Worm (Caenorhabditis elegans) whole organism, L1 larva: ENCODE data around the gene D1025.1.
A peak's percentile ranks its signal among the peaks of the same experiment; 100 is the strongest.

ENCODE experiments used
- C16A3.4 ChIP-seq: fragments of 150-350 bp; optimal IDR thresholded peaks from 2 replicates; lab custom pipeline; 2014; ENCODE audit warnings: missing biosample characterization, missing genetic modification characterization
- F16B12.6 ChIP-seq: fragments of 150-350 bp; optimal IDR thresholded peaks from 2 replicates; lab custom pipeline; 2014; ENCODE audit warnings: missing biosample characterization, missing genetic modification characterization
- ama-1 ChIP-seq: fragments of 150-350 bp; optimal IDR thresholded peaks from 2 replicates; lab custom pipeline; 2014
- blmp-1 ChIP-seq: fragments of 150-350 bp; optimal IDR thresholded peaks from 2 replicates; lab custom pipeline; 2014; ENCODE audit warnings: missing biosample characterization, missing genetic modification characterization
- ceh-63 ChIP-seq: fragments of 200-800 bp; sonication (Bioruptor generic); optimal IDR thresholded peaks from 2 replicates; lab custom pipeline; 2018; ENCODE audit warnings: mild to moderate bottlenecking, missing genetic modification characterization, missing compliant biosample characterization
- ces-1 ChIP-seq: fragments of 150-350 bp; optimal IDR thresholded peaks from 2 replicates; lab custom pipeline; 2014; ENCODE audit warnings: missing biosample characterization, missing genetic modification reagents, missing genetic modification characterization
- dpl-1 ChIP-seq, 3 experiments: fragments of 150-350 bp in 2 of 3; sonication (generic microtip) in 1 of 3; optimal IDR thresholded peaks; 2 replicates each; lab custom pipeline; 2014 to 2017; ENCODE audit warnings: missing biosample characterization in 3 of 3, missing genetic modification characterization in 3 of 3, missing genetic modification reagents in 3 of 3
- efl-1 ChIP-seq, 4 experiments: fragments of 150-350 bp; optimal IDR thresholded peaks in 3 of 4; peaks in 1 of 4; 1 replicate in 1 of 4; 2 replicates in 3 of 4; lab custom pipeline; 2014; ENCODE audit warnings: missing biosample characterization in 2 of 4, missing genetic modification characterization in 2 of 4, missing genetic modification reagents in 2 of 4
- efl-3 ChIP-seq: fragments of 200-800 bp; sonication (Bioruptor generic); optimal IDR thresholded peaks from 2 replicates; lab custom pipeline; 2018; ENCODE audit warnings: mild to moderate bottlenecking, missing genetic modification characterization, missing compliant biosample characterization
- egl-13 ChIP-seq: sonication (generic microtip); optimal IDR thresholded peaks from 2 replicates; lab custom pipeline; 2016; ENCODE audit warnings: missing genotype, missing genetic modification reagents, missing genetic modification characterization, missing compliant biosample characterization
- elt-2 ChIP-seq: sonication (generic microtip); optimal IDR thresholded peaks from 2 replicates; lab custom pipeline; 2016; ENCODE audit warnings: missing genetic modification characterization, mild to moderate bottlenecking, inconsistent platforms, missing compliant biosample characterization, missing genetic modification reagents
- elt-3 ChIP-seq, 6 experiments: fragments of 150-350 bp in 1 of 6; sonication (generic microtip); optimal IDR thresholded peaks; 2 replicates each; lab custom pipeline; 2017 to 2018; ENCODE audit warnings: missing biosample characterization in 6 of 6, missing genetic modification characterization in 6 of 6, inconsistent platforms in 1 of 6
- fos-1 ChIP-seq: fragments of 150-350 bp; optimal IDR thresholded peaks from 2 replicates; lab custom pipeline; 2014; ENCODE audit warnings: missing biosample characterization, missing genetic modification characterization
- grh-1 ChIP-seq: fragments of 200-800 bp; sonication (Bioruptor generic); IDR thresholded peaks from 2 replicates; pipeline ENCODE4 v1.3.6; 2022; ENCODE audit warnings: missing genetic modification reagents, missing genetic modification characterization, missing compliant biosample characterization
- irx-1 ChIP-seq: sonication (generic microtip); optimal IDR thresholded peaks from 2 replicates; lab custom pipeline; 2016; ENCODE audit warnings: missing genetic modification characterization, missing compliant biosample characterization
- jun-1 ChIP-seq: fragments of 150-350 bp; optimal IDR thresholded peaks from 2 replicates; lab custom pipeline; 2014; ENCODE audit warnings: missing biosample characterization, missing genetic modification reagents, missing genetic modification characterization
- lin-13 ChIP-seq: fragments of 150-350 bp; optimal IDR thresholded peaks from 2 replicates; lab custom pipeline; 2014; ENCODE audit warnings: missing biosample characterization, missing genetic modification reagents, missing genetic modification characterization
- lin-14 ChIP-seq: fragments of 200-800 bp; sonication (Bioruptor generic); optimal IDR thresholded peaks from 2 replicates; lab custom pipeline; 2018; ENCODE audit warnings: mild to moderate bottlenecking, missing genetic modification characterization, moderate library complexity, missing compliant biosample characterization
- lin-35 ChIP-seq, 2 experiments: fragments of 150-350 bp; optimal IDR thresholded peaks; 2 replicates each; lab custom pipeline; 2014; ENCODE audit warnings: missing biosample characterization in 2 of 2, missing genetic modification characterization in 2 of 2, missing genetic modification reagents in 2 of 2
- lin-39 ChIP-seq: fragments of 150-350 bp; optimal IDR thresholded peaks from 2 replicates; lab custom pipeline; 2014; ENCODE audit warnings: missing biosample characterization, missing genetic modification reagents, missing genetic modification characterization
- lir-3 ChIP-seq: sonication (generic microtip); optimal IDR thresholded peaks from 2 replicates; lab custom pipeline; 2016; ENCODE audit warnings: mild to moderate bottlenecking, missing genetic modification characterization, moderate library complexity, missing compliant biosample characterization; ENCODE audit not compliant: poor library complexity
- lsy-2 ChIP-seq, 2 experiments: fragments of 150-350 bp; optimal IDR thresholded peaks; 2 replicates each; lab custom pipeline; 2014; ENCODE audit warnings: missing biosample characterization in 2 of 2, missing genetic modification characterization in 2 of 2
- mab-9 ChIP-seq: fragments of 200-800 bp; sonication (Bioruptor generic); IDR thresholded peaks from 2 replicates; pipeline ENCODE4 v1.3.6; 2022; ENCODE audit warnings: missing genetic modification reagents, missing genetic modification characterization, missing compliant biosample characterization
- mdl-1 ChIP-seq, 2 experiments: fragments of 150-350 bp; optimal IDR thresholded peaks; 2 replicates each; lab custom pipeline; 2014 to 2017; ENCODE audit warnings: missing biosample characterization in 2 of 2, missing genetic modification characterization in 2 of 2, inconsistent platforms in 1 of 2
- mef-2 ChIP-seq: fragments of 150-350 bp; optimal IDR thresholded peaks from 2 replicates; lab custom pipeline; 2014; ENCODE audit warnings: missing biosample characterization, missing genetic modification characterization
- mep-1 ChIP-seq: fragments of 150-350 bp; optimal IDR thresholded peaks from 2 replicates; lab custom pipeline; 2014; ENCODE audit warnings: missing biosample characterization, missing genetic modification characterization
- nhr-19 ChIP-seq: fragments of 200-800 bp; sonication (Bioruptor generic); conservative IDR thresholded peaks from 2 replicates; pipeline ENCODE4 v1.3.6; 2022; ENCODE audit warnings: missing genetic modification characterization, missing compliant biosample characterization
- nhr-20 ChIP-seq: sonication (generic microtip); optimal IDR thresholded peaks from 2 replicates; lab custom pipeline; 2016; ENCODE audit warnings: mild to moderate bottlenecking, missing genetic modification characterization, missing compliant biosample characterization
- nhr-28 ChIP-seq: fragments of 150-350 bp; optimal IDR thresholded peaks from 2 replicates; lab custom pipeline; 2014; ENCODE audit warnings: missing biosample characterization, missing genetic modification characterization
- nhr-47 ChIP-seq: sonication (generic microtip); optimal IDR thresholded peaks from 2 replicates; lab custom pipeline; 2016; ENCODE audit warnings: mild to moderate bottlenecking, missing genetic modification characterization, moderate library complexity, missing compliant biosample characterization
- nhr-71 ChIP-seq: sonication (generic microtip); optimal IDR thresholded peaks from 2 replicates; lab custom pipeline; 2016; ENCODE audit warnings: mild to moderate bottlenecking, missing genetic modification characterization, moderate library complexity, missing compliant biosample characterization
- nhr-85 ChIP-seq: sonication (generic microtip); peaks from one replicate; lab custom pipeline; 2016; ENCODE audit warnings: missing genetic modification characterization, inconsistent platforms, missing compliant biosample characterization
- nhr-90 ChIP-seq: sonication (generic microtip); optimal IDR thresholded peaks from 2 replicates; lab custom pipeline; 2016; ENCODE audit warnings: mild to moderate bottlenecking, missing genetic modification characterization, missing compliant biosample characterization; ENCODE audit not compliant: poor library complexity
- pax-3 ChIP-seq: fragments of 200-800 bp; sonication (Bioruptor generic); optimal IDR thresholded peaks from 2 replicates; lab custom pipeline; 2018; ENCODE audit warnings: mild to moderate bottlenecking, missing genetic modification characterization, moderate library complexity, missing compliant biosample characterization
- pqm-1 ChIP-seq: sonication (generic microtip); optimal IDR thresholded peaks from 3 replicates; lab custom pipeline; 2017; ENCODE audit warnings: missing biosample characterization, missing genetic modification characterization
- rnt-1 ChIP-seq: sonication (generic microtip); optimal IDR thresholded peaks from 2 replicates; lab custom pipeline; 2016; ENCODE audit warnings: mild to moderate bottlenecking, missing genetic modification characterization, moderate library complexity, missing compliant biosample characterization
- snu-23 ChIP-seq: sonication (generic microtip); optimal IDR thresholded peaks from 2 replicates; lab custom pipeline; 2016; ENCODE audit warnings: missing genetic modification characterization, missing compliant biosample characterization
- tbx-2 ChIP-seq: sonication (generic microtip); optimal IDR thresholded peaks from 2 replicates; lab custom pipeline; 2016; ENCODE audit warnings: missing genetic modification characterization, missing compliant biosample characterization
- tlp-1 ChIP-seq: fragments of 150-350 bp; optimal IDR thresholded peaks from 2 replicates; lab custom pipeline; 2014; ENCODE audit warnings: missing biosample characterization, missing genetic modification characterization
- unc-130 ChIP-seq: fragments of 150-350 bp; optimal IDR thresholded peaks from 2 replicates; lab custom pipeline; 2017; ENCODE audit warnings: missing biosample characterization, missing genetic modification characterization, inconsistent platforms
- unc-62 ChIP-seq: fragments of 150-350 bp; optimal IDR thresholded peaks from 2 replicates; lab custom pipeline; 2014; ENCODE audit warnings: missing biosample characterization, missing genetic modification reagents, missing genetic modification characterization
- unc-86 ChIP-seq: sonication (generic microtip); optimal IDR thresholded peaks from 2 replicates; lab custom pipeline; 2016; ENCODE audit warnings: missing genetic modification characterization, missing compliant biosample characterization

D1025.1 gene

DNA sequence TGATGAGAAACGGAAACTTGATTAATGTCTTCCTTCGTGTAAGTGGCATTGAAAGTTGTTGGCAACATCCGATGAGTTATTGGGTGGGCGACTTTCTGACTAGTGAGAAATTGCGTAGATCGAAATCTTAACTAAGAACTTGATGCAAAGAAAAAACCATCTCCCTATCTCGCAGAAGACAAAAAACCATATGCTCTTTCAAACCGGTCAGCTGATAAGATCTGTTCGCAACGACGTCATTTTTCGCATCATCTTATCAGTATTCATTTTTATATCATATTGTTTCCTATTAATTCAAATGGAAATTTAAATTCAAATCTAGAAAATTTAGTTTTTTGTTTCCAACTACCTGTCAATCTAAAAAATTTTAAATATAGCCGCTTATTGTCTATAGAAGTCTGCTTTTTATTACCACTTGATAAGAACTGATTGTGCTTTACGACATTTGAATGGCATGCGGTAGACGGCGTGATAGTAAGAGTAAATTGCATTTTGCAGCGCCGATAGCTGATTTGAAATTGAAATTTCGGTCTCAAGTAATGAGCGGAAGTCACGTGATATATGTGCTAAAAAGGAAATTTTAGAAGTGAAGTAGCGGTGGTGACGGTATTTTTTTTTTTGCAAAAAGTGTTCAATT, 20.0 kb upstream of the D1025.1 start (continued):
- TF ChIP-seq nhr-85: peak; percentile 98
- peak; percentile 62 for TF ChIP-seq efl-3 (GFP tag; lab: Kevin White, UChicago)
- TF ChIP-seq lin-14 (GFP tag; lab: Kevin White, UChicago): peak; percentile 70
- peak; percentile 76 for TF ChIP-seq blmp-1 (tag; lab: Kevin White, UChicago)
- TF ChIP-seq elt-3 (tag; optimal IDR thresholded peaks at IDR 0.05; lab: Kevin White, UChicago): peak in 4 of 6 experiments; percentile 8 to 39 (median 14)
- TF ChIP-seq, all 84 proteins: peak for 19

DNA sequence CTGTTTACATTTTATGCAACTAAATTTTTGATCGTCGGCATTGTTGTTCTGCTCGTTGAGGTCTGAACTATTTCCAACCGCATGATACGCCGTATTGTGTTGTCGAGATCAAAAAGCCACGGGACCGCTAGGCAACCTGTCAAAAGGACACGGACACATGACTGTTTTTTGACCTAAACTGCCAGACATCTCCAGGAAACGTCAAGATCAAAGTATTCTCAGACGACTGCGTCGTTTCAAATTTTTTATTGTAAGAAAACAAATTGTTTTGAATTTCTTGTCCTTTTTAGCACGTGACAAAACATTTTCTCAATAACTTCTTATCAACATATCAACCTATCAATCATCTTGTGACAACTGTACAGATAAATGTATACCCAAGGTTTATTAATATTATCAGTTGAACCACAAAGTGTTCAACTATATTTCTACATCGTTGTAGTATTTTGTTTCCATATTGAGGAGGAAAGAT, 18.4 kb upstream of the D1025.1 start:
- TF ChIP-seq ces-1: no peak
- peak; percentile 74 for TF ChIP-seq nhr-19
- TF ChIP-seq ama-1 (lab: Kevin White, UChicago): no peak
- no peak for TF ChIP-seq F16B12.6
- peak; percentile 56 for TF ChIP-seq mep-1
- peak; percentile 91 for TF ChIP-seq nhr-71 (tag; lab: Kevin White, UChicago)
- TF ChIP-seq unc-130 (tag; lab: Kevin White, UChicago): peak; percentile 36
- TF ChIP-seq C16A3.4 (tag; lab: Kevin White, UChicago): peak; percentile 27
- TF ChIP-seq ceh-63 (GFP tag; lab: Kevin White, UChicago): peak; percentile 19
- TF ChIP-seq mab-9 (GFP tag; lab: Robert Waterston, UW): 0 out of 2 replicates have a peak, but pooled peaks have one; percentile 17
- TF ChIP-seq grh-1 (GFP tag; lab: Robert Waterston, UW): peak; percentile 71
- no peak for TF ChIP-seq egl-13 (tag; lab: Kevin White, UChicago)
- peak; percentile 28 for TF ChIP-seq pqm-1 (tag; lab: Kevin White, UChicago)
- TF ChIP-seq lin-14 (GFP tag; lab: Kevin White, UChicago): peak; percentile 76
- TF ChIP-seq dpl-1 (GFP tag; optimal IDR thresholded peaks at IDR 0.05; lab: Kevin White, UChicago): peak in 2 of 3 experiments; percentile 8 to 14
- TF ChIP-seq irx-1 (tag; lab: Kevin White, UChicago): peak; percentile 69
- TF ChIP-seq efl-1 (optimal IDR thresholded peaks at IDR 0.05; lab: Kevin White, UChicago): peak in 1 of 2 experiments; percentile 12
- peak in 1 of 2 experiments; percentile 67 for TF ChIP-seq efl-1 (GFP tag; optimal IDR thresholded peaks at IDR 0.05 in 1 of 2; lab: Kevin White, UChicago)
- TF ChIP-seq elt-3 (tag; optimal IDR thresholded peaks at IDR 0.05; lab: Kevin White, UChicago): peak in 5 of 6 experiments; percentile 2 to 93 (median 49)
- peak in 1 of 2 experiments; percentile 83 for TF ChIP-seq lin-35 (GFP tag; optimal IDR thresholded peaks at IDR 0.05; lab: Kevin White, UChicago)
- TF ChIP-seq nhr-20 (tag; lab: Kevin White, UChicago): peak; percentile 92
- peak; percentile 10 for TF ChIP-seq rnt-1 (tag; lab: Kevin White, UChicago)
- no peak for TF ChIP-seq nhr-28 (tag; lab: Kevin White, UChicago)
- peak; percentile 21 for TF ChIP-seq fos-1 (tag; lab: Kevin White, UChicago)
- TF ChIP-seq nhr-90 (tag; lab: Kevin White, UChicago): peak; percentile 86
- peak; percentile 52 for TF ChIP-seq tbx-2
- no peak for TF ChIP-seq unc-86 (tag; lab: Kevin White, UChicago)
- peak; percentile 46 to 48 for TF ChIP-seq lsy-2 (tag; optimal IDR thresholded peaks at IDR 0.05; lab: Kevin White, UChicago)
- peak; percentile 20 for TF ChIP-seq lir-3 (tag; lab: Kevin White, UChicago)
- TF ChIP-seq nhr-85: peak; percentile 98
- peak; percentile 71 for TF ChIP-seq snu-23 (GFP tag; lab: Kevin White, UChicago)
- no peak for TF ChIP-seq unc-62 (GFP tag; lab: Kevin White, UChicago)
- peak; percentile 44 for TF ChIP-seq lin-13 (GFP tag; lab: Kevin White, UChicago)
- TF ChIP-seq mef-2 (tag; lab: Kevin White, UChicago): no peak
- no peak for TF ChIP-seq pax-3 (tag; lab: Kevin White, UChicago)
- TF ChIP-seq tlp-1 (tag; lab: Kevin White, UChicago): peak; percentile 80
- peak in 1 of 2 experiments; percentile 78 for TF ChIP-seq mdl-1 (tag; optimal IDR thresholded peaks at IDR 0.05; lab: Kevin White, UChicago)
- TF ChIP-seq blmp-1 (tag; lab: Kevin White, UChicago): peak; percentile 60
- peak; percentile 96 for TF ChIP-seq elt-2
- peak; percentile 63 for TF ChIP-seq nhr-47 (tag; lab: Kevin White, UChicago)
- peak; percentile 28 for TF ChIP-seq jun-1
- no peak for TF ChIP-seq lin-39 (tag; lab: Kevin White, UChicago)
